Fruit fly (Drosophila melanogaster) whole organism, prepupa: ENCODE measurements around the gene SdhBL.
A peak's percentile ranks its signal among the peaks of the same experiment; 100 is the strongest.

Experiments
- CG1621 ChIP-seq: fragments of 200-800 bp; sonication (Bioruptor generic); optimal IDR thresholded peaks from 3 replicates; lab custom pipeline; 2018; ENCODE audit warnings: missing biosample characterization, mild to moderate bottlenecking, missing genetic modification characterization
- CG31627 ChIP-seq: fragments of 200-800 bp; sonication (Bioruptor generic); optimal IDR thresholded peaks from 3 replicates; lab custom pipeline; 2016; ENCODE audit warnings: missing biosample characterization, missing genetic modification characterization
- CG34406 ChIP-seq: fragments of 200-800 bp; sonication (Bioruptor generic); optimal IDR thresholded peaks from 3 replicates; lab custom pipeline; 2016; ENCODE audit warnings: missing biosample characterization, missing genetic modification characterization
- CG4318 ChIP-seq: fragments of 200-800 bp; sonication (Bioruptor generic); optimal IDR thresholded peaks from 3 replicates; lab custom pipeline; 2017; ENCODE audit warnings: missing biosample characterization, mild to moderate bottlenecking, missing genetic modification characterization
- Eip78C ChIP-seq: fragments of 200-800 bp; sonication (Bioruptor generic); peaks from one replicate; lab custom pipeline; 2016; ENCODE audit warnings: missing biosample characterization, missing genetic modification characterization
- Lpt ChIP-seq: fragments of 200-800 bp; sonication (Bioruptor generic); optimal IDR thresholded peaks from 3 replicates; lab custom pipeline; 2016; ENCODE audit warnings: missing biosample characterization, missing genetic modification characterization
- OdsH ChIP-seq: fragments of 200-800 bp; sonication (Bioruptor generic); optimal IDR thresholded peaks from 3 replicates; lab custom pipeline; 2016; ENCODE audit warnings: missing biosample characterization, missing genetic modification characterization
- esn ChIP-seq: fragments of 200-800 bp; sonication (Bioruptor generic); optimal IDR thresholded peaks from 2 replicates; lab custom pipeline; 2016; ENCODE audit warnings: missing biosample characterization, mild to moderate bottlenecking, missing genetic modification characterization, moderate library complexity
- net ChIP-seq: fragments of 200-800 bp; sonication (Bioruptor generic); optimal IDR thresholded peaks from 3 replicates; lab custom pipeline; 2016; ENCODE audit warnings: missing biosample characterization, missing genetic modification characterization
- salr ChIP-seq, 2 experiments: fragments of 200-800 bp; sonication (Bioruptor generic); optimal IDR thresholded peaks; 3 replicates each; lab custom pipeline; 2016 to 2018; ENCODE audit warnings: missing biosample characterization in 2 of 2, missing genetic modification characterization in 2 of 2, mild to moderate bottlenecking in 1 of 2

DNA sequence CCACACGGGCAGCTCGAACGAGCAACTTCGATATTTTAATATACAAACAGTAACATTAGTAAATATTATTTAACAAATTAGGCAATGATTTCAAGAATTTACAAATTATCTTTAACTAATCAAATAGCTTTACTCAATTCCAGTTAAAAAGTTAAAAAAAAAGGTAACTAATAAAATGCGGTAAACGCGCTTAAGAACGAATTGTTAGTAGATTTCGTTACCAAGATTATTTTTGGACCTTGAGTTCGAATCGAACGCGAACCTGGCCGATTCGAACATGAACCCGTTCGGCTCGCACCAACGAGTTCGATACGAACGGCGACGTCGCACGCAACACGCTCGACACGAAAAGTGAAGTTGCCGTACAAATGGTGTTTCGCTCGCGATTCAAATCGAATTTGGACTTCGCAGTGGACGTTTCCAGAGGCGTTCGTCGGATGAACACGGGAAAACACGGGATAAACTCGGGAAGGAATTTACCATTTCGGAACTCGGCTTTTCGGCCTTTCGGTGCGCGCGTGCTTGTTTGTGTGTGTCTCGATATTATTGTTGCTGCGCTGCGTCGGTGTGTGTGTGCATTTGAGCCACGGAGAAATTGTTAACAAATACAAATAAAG, 35.8 kb downstream of the SdhBL start, which contains the start of gene CG43759:
- TF ChIP-seq CG1621 (tag; lab: Kevin White, UChicago) (peak; percentile 33), esn (no peak), CG4318 (no peak), Eip78C (GFP tag; lab: Kevin White, UChicago) (peak; percentile 50), OdsH (GFP tag; lab: Kevin White, UChicago) (no peak), CG34406 (no peak), Lpt (GFP tag; lab: Kevin White, UChicago) (no peak), CG31627 (GFP tag; lab: Kevin White, UChicago) (no peak), salr (GFP tag; optimal IDR thresholded peaks at IDR 0.05; lab: Kevin White, UChicago) (no peak), net (peak; percentile 26)
